Worm (Caenorhabditis elegans) whole organism, L4/young adult: ENCODE data around the gene sdz-35.

ENCODE experiments used
- W03F9.2 ChIP-seq: fragments of 150-350 bp; optimal IDR thresholded peaks from 2 replicates; lab custom pipeline; 2014; ENCODE audit warnings: missing biosample characterization, missing genetic modification characterization
- dao-5 ChIP-seq: sonication (generic microtip); optimal IDR thresholded peaks from 2 replicates; lab custom pipeline; 2016; ENCODE audit warnings: missing genotype, missing genetic modification characterization, moderate library complexity, missing compliant biosample characterization
- him-1 ChIP-seq: sonication (generic microtip); optimal IDR thresholded peaks from 2 replicates; lab custom pipeline; 2016; ENCODE audit warnings: missing genotype, missing genetic modification reagents, missing genetic modification characterization, missing compliant biosample characterization

DNA sequence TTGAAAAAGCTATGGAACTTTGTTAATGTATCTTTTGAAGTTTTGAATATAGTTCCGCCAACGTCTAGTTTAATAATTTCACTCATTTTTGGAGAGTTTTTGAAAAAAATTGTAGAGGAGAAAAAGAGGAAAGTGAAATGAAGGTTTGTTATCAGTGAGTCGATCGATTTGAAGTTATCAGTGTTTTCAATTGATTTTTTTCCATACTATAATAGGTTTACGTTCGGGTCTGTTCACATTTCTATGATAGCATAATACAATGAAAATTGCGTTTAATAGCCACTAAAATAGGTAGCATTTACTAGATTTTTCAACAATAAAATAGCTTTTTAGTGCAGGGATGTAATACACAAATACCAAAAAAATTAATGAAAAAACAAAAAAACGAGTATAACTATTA, 16.6 kb upstream of the sdz-35 start, which contains the start of gene ZC239.16:
- TF ChIP-seq W03F9.2 (tag; lab: Kevin White, UChicago) (no peak), him-1 (tag; lab: Kevin White, UChicago) (no peak), dao-5 (tag; lab: Kevin White, UChicago) (no peak)
